Fruit fly (Drosophila melanogaster) whole organism, embryonic: ENCODE data around the gene Cow.

Experiments
- CG12071 ChIP-seq: fragments of 200-800 bp; sonication (Bioruptor generic); optimal IDR thresholded peaks from 3 replicates; lab custom pipeline; 2018; ENCODE audit warnings: missing biosample characterization, mild to moderate bottlenecking, missing genetic modification characterization
- CG12219 ChIP-seq: fragments of 200-800 bp; sonication (Bioruptor generic); optimal IDR thresholded peaks from 3 replicates; lab custom pipeline; 2018; ENCODE audit warnings: missing biosample characterization, mild to moderate bottlenecking, missing genetic modification characterization
- CG12299 ChIP-seq: fragments of 200-800 bp; sonication (Bioruptor generic); optimal IDR thresholded peaks from 2 replicates; lab custom pipeline; 2018; ENCODE audit warnings: missing biosample characterization, mild to moderate bottlenecking, missing genetic modification characterization
- CG13296 ChIP-seq: fragments of 200-800 bp; sonication (Bioruptor generic); optimal IDR thresholded peaks from 3 replicates; lab custom pipeline; 2018; ENCODE audit warnings: missing biosample characterization, mild to moderate bottlenecking, missing genetic modification characterization
- CG14667 ChIP-seq: fragments of 200-800 bp; sonication (Bioruptor generic); IDR thresholded peaks from 2 replicates; pipeline ENCODE4 v1.3.6; 2022; ENCODE audit warnings: missing biosample characterization, missing genetic modification characterization
- CG15269 ChIP-seq: fragments of 200-800 bp; sonication (Bioruptor generic); optimal IDR thresholded peaks from 2 replicates; lab custom pipeline; 2018; ENCODE audit warnings: missing biosample characterization, mild to moderate bottlenecking, missing genetic modification characterization, moderate library complexity
- CG15479 ChIP-seq: fragments of 200-800 bp; sonication (Bioruptor generic); optimal IDR thresholded peaks from 3 replicates; lab custom pipeline; 2019; ENCODE audit warnings: missing biosample characterization, mild to moderate bottlenecking, missing genetic modification characterization, moderate library complexity
- CG15514 ChIP-seq: fragments of 200-800 bp; sonication (Bioruptor generic); optimal IDR thresholded peaks from 3 replicates; lab custom pipeline; 2017; ENCODE audit warnings: missing biosample characterization, missing genetic modification characterization, mild to moderate bottlenecking, moderate library complexity, missing genetic modification reagents
- CG18011 ChIP-seq: fragments of 200-800 bp; sonication (Bioruptor generic); optimal IDR thresholded peaks from 2 replicates; lab custom pipeline; 2017; ENCODE audit warnings: missing biosample characterization, missing genetic modification characterization, mild to moderate bottlenecking, moderate library complexity, missing genotype
- CG34376 ChIP-seq: fragments of 200-800 bp; sonication (Bioruptor generic); optimal IDR thresholded peaks from 2 replicates; lab custom pipeline; 2018; ENCODE audit warnings: missing biosample characterization, mild to moderate bottlenecking, missing genetic modification characterization
- CG6254 ChIP-seq: fragments of 200-800 bp; sonication (Bioruptor generic); optimal IDR thresholded peaks from 3 replicates; lab custom pipeline; 2017; ENCODE audit warnings: mild to moderate bottlenecking, missing biosample characterization, missing genetic modification reagents, missing genetic modification characterization
- CG6854 ChIP-seq: fragments of 200-800 bp; sonication (Bioruptor generic); optimal IDR thresholded peaks from 3 replicates; lab custom pipeline; 2017; ENCODE audit warnings: missing biosample characterization, mild to moderate bottlenecking, missing genetic modification characterization
- CG7839 ChIP-seq: fragments of 200-800 bp; sonication (Bioruptor generic); optimal IDR thresholded peaks from 3 replicates; lab custom pipeline; 2018; ENCODE audit warnings: missing biosample characterization, mild to moderate bottlenecking, missing genetic modification characterization, moderate library complexity
- CG8281 ChIP-seq: fragments of 200-800 bp; sonication (Bioruptor generic); optimal IDR thresholded peaks from 2 replicates; lab custom pipeline; 2018; ENCODE audit warnings: missing biosample characterization, mild to moderate bottlenecking, missing genetic modification characterization, moderate library complexity
- CoRest ChIP-seq: fragments of 200-800 bp; sonication (Bioruptor generic); optimal IDR thresholded peaks from 3 replicates; lab custom pipeline; 2018; ENCODE audit warnings: missing biosample characterization, mild to moderate bottlenecking, missing genetic modification characterization, moderate library complexity
- CrebB ChIP-seq: fragments of 200-800 bp; sonication (Bioruptor generic); optimal IDR thresholded peaks from 3 replicates; lab custom pipeline; 2018; ENCODE audit warnings: missing biosample characterization, mild to moderate bottlenecking, missing genetic modification characterization
- Fer3 ChIP-seq: fragments of 200-800 bp; sonication (Bioruptor generic); optimal IDR thresholded peaks from 2 replicates; lab custom pipeline; 2018; ENCODE audit warnings: missing biosample characterization, mild to moderate bottlenecking, missing genetic modification characterization, moderate library complexity
- HHEX ChIP-seq: fragments of 200-800 bp; sonication (Bioruptor generic); optimal IDR thresholded peaks from 3 replicates; lab custom pipeline; 2017; ENCODE audit warnings: missing biosample characterization, mild to moderate bottlenecking, missing genetic modification characterization, missing genetic modification reagents
- Hand ChIP-seq: fragments of 200-800 bp; sonication (Bioruptor generic); optimal IDR thresholded peaks from 2 replicates; lab custom pipeline; 2017; ENCODE audit warnings: mild to moderate bottlenecking, missing biosample characterization, missing genetic modification reagents, missing genetic modification characterization
- Med ChIP-seq: fragments of 200-800 bp; sonication (Bioruptor generic); peaks from one replicate; lab custom pipeline; 2016; ENCODE audit warnings: missing biosample characterization, missing genetic modification characterization, mild to moderate bottlenecking, inconsistent platforms, moderate library complexity
- PHDP ChIP-seq: fragments of 200-800 bp; sonication (Bioruptor generic); optimal IDR thresholded peaks from 3 replicates; lab custom pipeline; 2018; ENCODE audit warnings: missing biosample characterization, mild to moderate bottlenecking, missing genetic modification characterization, moderate library complexity
- Vsx1 ChIP-seq: fragments of 200-800 bp; sonication (Bioruptor generic); optimal IDR thresholded peaks from 2 replicates; lab custom pipeline; 2017; ENCODE audit warnings: missing biosample characterization, mild to moderate bottlenecking, missing genetic modification characterization, missing genetic modification reagents
- cas ChIP-seq: fragments of 200-800 bp; sonication (Bioruptor generic); IDR thresholded peaks from 2 replicates; pipeline ENCODE4 v1.3.6; 2022; ENCODE audit warnings: missing biosample characterization, missing genetic modification characterization
- caup ChIP-seq: fragments of 200-800 bp; sonication (Bioruptor generic); optimal IDR thresholded peaks from 3 replicates; lab custom pipeline; 2017; ENCODE audit warnings: missing biosample characterization, mild to moderate bottlenecking, missing genetic modification characterization, moderate library complexity; ENCODE audit not compliant: severe bottlenecking
- chinmo ChIP-seq: fragments of 200-800 bp; sonication (Bioruptor generic); IDR thresholded peaks from 4 replicates; pipeline ENCODE4 v1.3.6; 2022; ENCODE audit warnings: missing biosample characterization, missing genetic modification characterization; ENCODE audit not compliant: partially characterized antibody
- corto ChIP-seq: fragments of 200-800 bp; sonication (Bioruptor generic); optimal IDR thresholded peaks from 2 replicates; lab custom pipeline; 2016; ENCODE audit warnings: missing biosample characterization, mild to moderate bottlenecking, missing genetic modification characterization, moderate library complexity
- dan ChIP-seq: fragments of 200-800 bp; sonication (Bioruptor generic); IDR thresholded peaks from 2 replicates; pipeline ENCODE4 v1.3.6; 2022; ENCODE audit warnings: missing biosample characterization, missing genetic modification characterization
- dysf ChIP-seq: fragments of 200-800 bp; sonication (Bioruptor generic); IDR thresholded peaks from 3 replicates; pipeline ENCODE4 v1.3.6; 2022; ENCODE audit warnings: missing biosample characterization, missing genetic modification characterization
- emc ChIP-seq: fragments of 200-800 bp; sonication (Bioruptor generic); optimal IDR thresholded peaks from 2 replicates; lab custom pipeline; 2016; ENCODE audit warnings: missing biosample characterization, missing genetic modification characterization
- exex ChIP-seq: fragments of 200-800 bp; sonication (Bioruptor generic); optimal IDR thresholded peaks from 4 replicates; lab custom pipeline; 2018; ENCODE audit warnings: missing biosample characterization, mild to moderate bottlenecking, missing genetic modification characterization, moderate library complexity
- insv ChIP-seq, 2 experiments: fragments of 200-800 bp; sonication (Bioruptor generic); optimal IDR thresholded peaks; 3 replicates each; lab custom pipeline; 2016 to 2018; ENCODE audit warnings: missing biosample characterization in 2 of 2, missing genetic modification characterization in 2 of 2
- kni ChIP-seq: fragments of 200-800 bp; sonication (Bioruptor generic); optimal IDR thresholded peaks from 3 replicates; lab custom pipeline; 2017; ENCODE audit warnings: mild to moderate bottlenecking, missing biosample characterization, missing genetic modification reagents, missing genetic modification characterization
- mirr ChIP-seq: fragments of 200-800 bp; sonication (Bioruptor generic); optimal IDR thresholded peaks from 3 replicates; lab custom pipeline; 2018; ENCODE audit warnings: missing biosample characterization, mild to moderate bottlenecking, missing genetic modification characterization
- rib ChIP-seq: fragments of 200-800 bp; sonication (Bioruptor generic); IDR thresholded peaks from 2 replicates; pipeline ENCODE4 v1.3.6; 2022; ENCODE audit warnings: missing biosample characterization, missing genetic modification characterization
- row ChIP-seq: fragments of 200-800 bp; sonication (Bioruptor generic); IDR thresholded peaks from 3 replicates; pipeline ENCODE4 v1.3.6; 2022; ENCODE audit warnings: missing biosample characterization, missing genetic modification characterization
- sd ChIP-seq: fragments of 200-800 bp; sonication (Bioruptor generic); optimal IDR thresholded peaks from 3 replicates; lab custom pipeline; 2018; ENCODE audit warnings: missing biosample characterization, mild to moderate bottlenecking, missing genetic modification characterization, moderate library complexity
- sima ChIP-seq: fragments of 200-800 bp; sonication (Bioruptor generic); optimal IDR thresholded peaks from 2 replicates; lab custom pipeline; 2016; ENCODE audit warnings: missing biosample characterization, missing genetic modification characterization
- tio ChIP-seq: fragments of 200-800 bp; sonication (Bioruptor generic); optimal IDR thresholded peaks from 2 replicates; lab custom pipeline; 2017; ENCODE audit warnings: missing biosample characterization, missing genetic modification characterization, inconsistent platforms
- toy ChIP-seq: fragments of 200-800 bp; sonication (Bioruptor generic); IDR thresholded peaks from 2 replicates; pipeline ENCODE4 v1.3.6; 2022; ENCODE audit warnings: missing biosample characterization, missing genetic modification characterization
- unpg ChIP-seq: fragments of 200-800 bp; sonication (Bioruptor generic); optimal IDR thresholded peaks from 3 replicates; lab custom pipeline; 2018; ENCODE audit warnings: missing biosample characterization, mild to moderate bottlenecking, missing genetic modification characterization, moderate library complexity
- zen ChIP-seq: fragments of 200-800 bp; sonication (Bioruptor generic); optimal IDR thresholded peaks from 3 replicates; lab custom pipeline; 2018; ENCODE audit warnings: missing biosample characterization, mild to moderate bottlenecking, missing genetic modification characterization, moderate library complexity

The Cow gene

dm6 chr3R:23138992-23139633 is 26.6 kb upstream of the Cow start (continued):
- TF ChIP-seq CG8281 (tag; lab: Kevin White, UChicago) (peak; percentile 12), CG15479 (GFP tag; lab: Kevin White, UChicago) (no peak), PHDP (tag; lab: Kevin White, UChicago) (peak; percentile 43), toy (no peak), CG6254 (GFP tag; lab: Kevin White, UChicago) (no peak), zen (no peak), sd (peak; percentile 48), chinmo (GFP tag; lab: Robert Waterston, UW) (0 out of 4 replicates have a peak, but pooled peaks have one; percentile 8), CG7839 (tag; lab: Kevin White, UChicago) (peak; percentile 10), CG15514 (GFP tag; lab: Kevin White, UChicago) (peak; percentile 25), HHEX (peak; percentile 17), exex (tag; lab: Kevin White, UChicago) (peak; percentile 98), row (GFP tag; lab: Robert Waterston, UW) (no peak), CG12219 (peak; percentile 2), Vsx1 (GFP tag; lab: Kevin White, UChicago) (peak; percentile 83), dysf (GFP tag; lab: Robert Waterston, UW) (no peak), Hand (GFP tag; lab: Kevin White, UChicago) (peak; percentile 5), CG14667 (GFP tag; lab: Robert Waterston, UW) (no peak), CoRest (tag; lab: Kevin White, UChicago) (no peak), CG18011 (GFP tag; lab: Kevin White, UChicago) (no peak), Fer3 (tag; lab: Kevin White, UChicago) (peak; percentile 6), CG6854 (GFP tag; lab: Kevin White, UChicago) (peak; percentile 21), cas (GFP tag; lab: Robert Waterston, UW) (no peak), corto (GFP tag; lab: Kevin White, UChicago) (no peak), CrebB (peak; percentile 9), rib (no peak), kni (GFP tag; lab: Kevin White, UChicago) (no peak), CG15269 (peak; percentile 42), CG13296 (GFP tag; lab: Kevin White, UChicago) (peak; percentile 52), caup (GFP tag; lab: Kevin White, UChicago) (peak; percentile 1), sima (GFP tag; lab: Kevin White, UChicago) (no peak), tio (GFP tag; lab: Kevin White, UChicago) (no peak), Med (GFP tag; lab: Kevin White, UChicago) (peak; percentile 24), dan (no peak), CG34376 (GFP tag; lab: Kevin White, UChicago) (peak; percentile 81), CG12071 (GFP tag; lab: Kevin White, UChicago) (peak; percentile 46), emc (no peak), unpg (GFP tag; lab: Kevin White, UChicago) (peak; percentile 15), mirr (GFP tag; lab: Kevin White, UChicago) (peak; percentile 71), CG12299 (tag; lab: Kevin White, UChicago) (no peak), insv (GFP tag; optimal IDR thresholded peaks at IDR 0.05; lab: Kevin White, UChicago) (no peak)
- TF ChIP-seq, all 482 proteins: peak for 32
